Worm (Caenorhabditis elegans): Measurements from ENCODE around the gene spp-11.

spp-11 gene

ce11 chrII:6448656-6449055 is 41.5 kb upstream of the spp-11 start:
- TF ChIP-seq hlh-11 (tag; optimal IDR thresholded peaks at IDR 0.05) (peak; percentile 49), nhr-28 (tag; optimal IDR thresholded peaks at IDR 0.05) (peak; percentile 100), mdl-1 (tag; optimal IDR thresholded peaks at IDR 0.05) (peak in 1 of 2 experiments; percentile 25), ceh-20 (GFP tag; IDR thresholded peaks at IDR 0.05) (no peak), F37D6.2 (tag; optimal IDR thresholded peaks at IDR 0.05) (no peak), zag-1 (tag; optimal IDR thresholded peaks at IDR 0.05) (no peak), ces-1 (GFP tag; optimal IDR thresholded peaks at IDR 0.05) (no peak), hlh-30 (tag; optimal IDR thresholded peaks at IDR 0.05; ENCODE audit: insufficient read depth) (peak; percentile 24), mxl-3 (GFP tag; optimal IDR thresholded peaks at IDR 0.05) (peak; percentile 69), pqm-1 (tag; optimal IDR thresholded peaks at IDR 0.05) (peak; percentile 82), daf-16 (GFP tag; optimal IDR thresholded peaks at IDR 0.05) (no peak), daf-16 (tag; optimal IDR thresholded peaks at IDR 0.05) (peak; percentile 63), dmd-6 (GFP tag; IDR thresholded peaks at IDR 0.05) (peak; percentile 39), dve-1 (tag; optimal IDR thresholded peaks at IDR 0.05; ENCODE audit: insufficient read depth) (peak; percentile 40)

ce11 chrII:6448189-6448588 is 41.0 kb upstream of the spp-11 start:
- TF ChIP-seq nhr-25 (tag; optimal IDR thresholded peaks at IDR 0.05; ENCODE audit: borderline replicate concordance, insufficient read depth) (peak; percentile 41), unc-62 (GFP tag; optimal IDR thresholded peaks at IDR 0.05 in 1 of 2) (peak in 1 of 2 experiments; percentile 99), unc-62 (tag; optimal IDR thresholded peaks at IDR 0.05) (no peak), zfp-3 (GFP tag; conservative IDR thresholded peaks at IDR 0.05) (0 out of 2 replicates have a peak, but pooled peaks have one; percentile 54), set-16 (GFP tag; IDR thresholded peaks at IDR 0.05) (no peak), madf-9 (GFP tag; conservative IDR thresholded peaks at IDR 0.05) (no peak), tra-1 (GFP tag; IDR thresholded peaks at IDR 0.05) (no peak), nhr-28 (tag; optimal IDR thresholded peaks at IDR 0.05) (peak; percentile 39), mdl-1 (tag; optimal IDR thresholded peaks at IDR 0.05) (peak in 1 of 2 experiments; percentile 10), dmd-6 (GFP tag; IDR thresholded peaks at IDR 0.05) (no peak), R02D3.7 (tag; optimal IDR thresholded peaks at IDR 0.05) (no peak), hlh-30 (tag; optimal IDR thresholded peaks at IDR 0.05; ENCODE audit: insufficient read depth) (peak; percentile 57)

ce11 chrII:6443710-6444109 is 36.5 kb upstream of the spp-11 start, which contains the start of gene K06A1.2:
Gene K06A1.2, plus strand, starts transcription at chrII:6444010.
- no peak for TF ChIP-seq mxl-2 (GFP tag; conservative IDR thresholded peaks at IDR 0.05)
- no peak for TF ChIP-seq fos-1 (tag; optimal IDR thresholded peaks at IDR 0.05)
- no peak for TF ChIP-seq nhr-6 (tag; optimal IDR thresholded peaks at IDR 0.05)
- no peak for TF ChIP-seq madf-5 (GFP tag; IDR thresholded peaks at IDR 0.05)
- TF ChIP-seq unc-62 (GFP tag; optimal IDR thresholded peaks at IDR 0.05 in 1 of 2) = no peak
- TF ChIP-seq unc-62 (tag; optimal IDR thresholded peaks at IDR 0.05) = no peak
- no peak for TF ChIP-seq attf-4 (tag; optimal IDR thresholded peaks at IDR 0.05)
- no peak for TF ChIP-seq T20F7.1 (GFP tag; optimal IDR thresholded peaks at IDR 0.05)
- no peak for TF ChIP-seq mes-2 (tag; optimal IDR thresholded peaks at IDR 0.05; ENCODE audit: poor library complexity, severe bottlenecking)

- no peak for TF ChIP-seq dmd-8 (GFP tag; IDR thresholded peaks at IDR 0.05)
- TF ChIP-seq madf-9 (GFP tag; conservative IDR thresholded peaks at IDR 0.05) = no peak
- TF ChIP-seq spr-1 (tag; optimal IDR thresholded peaks at IDR 0.05) = no peak
- no peak for TF ChIP-seq unc-39 (tag; optimal IDR thresholded peaks at IDR 0.05)
- no peak for TF ChIP-seq daf-8 (GFP tag; IDR thresholded peaks at IDR 0.05)
- TF ChIP-seq ZK337.2 (GFP tag; IDR thresholded peaks at IDR 0.05) = no peak
- TF ChIP-seq Y75B8A.6 (GFP tag; IDR thresholded peaks at IDR 0.05) = no peak
- no peak for TF ChIP-seq aly-2 (tag; optimal IDR thresholded peaks at IDR 0.05)
- TF ChIP-seq mdl-1 (tag; optimal IDR thresholded peaks at IDR 0.05) = no peak
- TF ChIP-seq fos-1 (tag; optimal IDR thresholded peaks at IDR 0.05) = no peak
- TF ChIP-seq F49E8.2 (tag; optimal IDR thresholded peaks at IDR 0.05; ENCODE audit: borderline replicate concordance) = no peak
Observed at ce11 chrII:6441128-6441527, 33.9 kb upstream of the spp-11 start, which contains the start of gene cutl-16. Gene cutl-16, plus strand, starts transcription at chrII:6441428.

Measured in whole organism, L4 larva.